Worm (Caenorhabditis elegans): ENCODE measurements around the gene B0507.5.

ce11 chrV:8732934-8733333 is 20.6 kb upstream of the B0507.5 start, which contains the start of gene ZC196.4:
- TF ChIP-seq nhr-2 (tag; optimal IDR thresholded peaks at IDR 0.05): no peak
- TF ChIP-seq ces-1 (GFP tag; optimal IDR thresholded peaks at IDR 0.05): no peak
- TF ChIP-seq mls-2 (tag; optimal IDR thresholded peaks at IDR 0.05): no peak
- TF ChIP-seq snpc-4 (tag; optimal IDR thresholded peaks at IDR 0.05): no peak
- no peak for TF ChIP-seq pha-4 (tag; optimal IDR thresholded peaks at IDR 0.05)
